Worm (Caenorhabditis elegans) whole organism, L4/young adult: ENCODE results near the gene Y39B6A.29.

Source experiments
- W03F9.2 ChIP-seq: fragments of 150-350 bp; optimal IDR thresholded peaks from 2 replicates; lab custom pipeline; 2014; ENCODE audit warnings: missing biosample characterization, missing genetic modification characterization
- dao-5 ChIP-seq: sonication (generic microtip); optimal IDR thresholded peaks from 2 replicates; lab custom pipeline; 2016; ENCODE audit warnings: missing genotype, missing genetic modification characterization, moderate library complexity, missing compliant biosample characterization
- him-1 ChIP-seq: sonication (generic microtip); optimal IDR thresholded peaks from 2 replicates; lab custom pipeline; 2016; ENCODE audit warnings: missing genotype, missing genetic modification reagents, missing genetic modification characterization, missing compliant biosample characterization

DNA sequence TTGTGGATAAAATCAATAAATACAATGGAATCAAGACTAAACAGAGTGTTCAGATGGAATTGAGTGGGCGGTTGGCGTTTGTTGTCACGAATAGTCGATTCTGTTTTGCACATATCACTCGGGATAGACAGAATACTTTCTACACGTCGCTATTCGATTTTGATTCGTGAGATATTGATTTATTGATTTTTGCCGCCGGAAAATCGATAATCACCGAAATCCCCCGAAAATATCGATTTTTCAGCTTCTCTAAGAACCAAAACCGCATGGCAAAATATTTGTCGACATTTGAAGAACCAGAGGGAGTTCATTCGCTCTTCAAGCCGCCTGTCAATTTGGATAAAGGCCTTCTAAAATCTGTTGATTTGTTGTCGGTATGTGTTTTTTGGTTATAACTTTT, 14.2 kb downstream of the Y39B6A.29 start:
- no peak for TF ChIP-seq dao-5 (tag; lab: Kevin White, UChicago)
- TF ChIP-seq W03F9.2 (tag; lab: Kevin White, UChicago): no peak
- no peak for TF ChIP-seq him-1 (tag; lab: Kevin White, UChicago)
